Worm (Caenorhabditis elegans) whole organism, young adult: Measurements from ENCODE around the gene myo-3.

Source experiments
- B0019.2 ChIP-seq: fragments of 200-800 bp; sonication (Bioruptor generic); conservative IDR thresholded peaks from 2 replicates; pipeline ENCODE4 v1.3.6; 2022; ENCODE audit warnings: missing genetic modification reagents, missing genetic modification characterization, missing compliant biosample characterization
- D2030.7 ChIP-seq: fragments of 200-800 bp; sonication (Bioruptor generic); IDR thresholded peaks from 2 replicates; pipeline ENCODE4 v1.3.6; 2022; ENCODE audit warnings: missing genetic modification reagents, missing genetic modification characterization, missing compliant biosample characterization
- F22D6.2 ChIP-seq: sonication (generic microtip); optimal IDR thresholded peaks from 2 replicates; lab custom pipeline; 2016; ENCODE audit warnings: mild to moderate bottlenecking, missing genetic modification characterization, missing compliant biosample characterization
- F23B12.7 ChIP-seq: sonication (generic microtip); optimal IDR thresholded peaks from 2 replicates; lab custom pipeline; 2017; ENCODE audit warnings: missing genetic modification characterization, mild to moderate bottlenecking, missing compliant biosample characterization, antibody characterized with exemption, moderate library complexity; ENCODE audit not compliant: insufficient read depth
- F55B11.4 ChIP-seq: sonication (generic microtip); optimal IDR thresholded peaks from 2 replicates; lab custom pipeline; 2016; ENCODE audit warnings: missing compliant biosample characterization, missing genetic modification characterization, borderline replicate concordance; ENCODE audit not compliant: insufficient read depth
- Y56A3A.18 ChIP-seq: fragments of 200-800 bp; sonication (Bioruptor generic); IDR thresholded peaks from 2 replicates; pipeline ENCODE4 v1.3.6; 2022; ENCODE audit warnings: missing genetic modification reagents, missing genetic modification characterization, missing compliant biosample characterization
- Y79H2A.3 ChIP-seq: fragments of 200-800 bp; sonication (Bioruptor generic); conservative IDR thresholded peaks from 2 replicates; pipeline ENCODE4 v1.3.6; 2022; ENCODE audit warnings: missing genetic modification reagents, missing genetic modification characterization, missing compliant biosample characterization
- ZK185.1 ChIP-seq: sonication (generic microtip); optimal IDR thresholded peaks from 2 replicates; lab custom pipeline; 2016; ENCODE audit warnings: mild to moderate bottlenecking, missing genetic modification characterization, missing compliant biosample characterization; ENCODE audit not compliant: poor library complexity, severe bottlenecking
- akir-1 ChIP-seq: fragments of 200-800 bp; sonication (Bioruptor generic); optimal IDR thresholded peaks from 2 replicates; lab custom pipeline; 2018; ENCODE audit warnings: mild to moderate bottlenecking, missing genetic modification characterization, moderate library complexity, missing compliant biosample characterization
- atf-7 ChIP-seq: sonication (generic microtip); optimal IDR thresholded peaks from 2 replicates; lab custom pipeline; 2017; ENCODE audit warnings: mild to moderate bottlenecking, missing genetic modification characterization, missing compliant biosample characterization
- attf-3 ChIP-seq: fragments of 200-800 bp; sonication (Bioruptor generic); conservative IDR thresholded peaks from 2 replicates; pipeline ENCODE4 v1.3.6; 2022; ENCODE audit warnings: missing genetic modification reagents, missing genetic modification characterization, missing compliant biosample characterization
- ccch-3 ChIP-seq: fragments of 200-800 bp; sonication (Bioruptor generic); optimal IDR thresholded peaks from 2 replicates; lab custom pipeline; 2018; ENCODE audit warnings: mild to moderate bottlenecking, missing genetic modification characterization, missing compliant biosample characterization
- cebp-1 ChIP-seq, 2 experiments: fragments of 200-800 bp in 1 of 2; sonication (Bioruptor generic) in 1 of 2; sonication (generic microtip) in 1 of 2; IDR thresholded peaks in 1 of 2; optimal IDR thresholded peaks in 1 of 2; 2 replicates each; pipeline versions ENCODE4 v1.3.6 to Lab custom; 2017 to 2022; ENCODE audit warnings: missing compliant biosample characterization in 2 of 2, missing genetic modification characterization in 2 of 2, mild to moderate bottlenecking in 1 of 2, missing genetic modification reagents in 1 of 2, moderate library complexity in 1 of 2
- ceh-27 ChIP-seq: fragments of 200-800 bp; sonication (Bioruptor generic); optimal IDR thresholded peaks from 2 replicates; lab custom pipeline; 2018; ENCODE audit warnings: mild to moderate bottlenecking, missing genetic modification characterization, moderate library complexity, missing compliant biosample characterization
- efl-1 ChIP-seq: fragments of 150-350 bp; optimal IDR thresholded peaks from 2 replicates; lab custom pipeline; 2014; ENCODE audit warnings: missing biosample characterization, missing genetic modification reagents, missing genetic modification characterization
- egl-18 ChIP-seq: fragments of 200-800 bp; sonication (Bioruptor generic); IDR thresholded peaks from 2 replicates; pipeline ENCODE4 v1.3.6; 2022; ENCODE audit warnings: missing genetic modification reagents, missing genetic modification characterization, missing compliant biosample characterization
- egrh-3 ChIP-seq: fragments of 200-800 bp; sonication (Bioruptor generic); IDR thresholded peaks from 2 replicates; pipeline ENCODE4 v1.3.6; 2022; ENCODE audit warnings: missing genetic modification reagents, missing genetic modification characterization, missing compliant biosample characterization
- hmg-1.2 ChIP-seq: fragments of 200-800 bp; sonication (Bioruptor generic); IDR thresholded peaks from 2 replicates; pipeline ENCODE4 v1.3.6; 2022; ENCODE audit warnings: missing genetic modification reagents, missing genetic modification characterization, missing compliant biosample characterization
- hrde-1 ChIP-seq: sonication (generic microtip); optimal IDR thresholded peaks from 2 replicates; lab custom pipeline; 2016; ENCODE audit warnings: missing genetic modification characterization, mild to moderate bottlenecking, missing compliant biosample characterization, moderate library complexity, missing genotype, missing genetic modification reagents, borderline replicate concordance
- lag-1 ChIP-seq: fragments of 200-800 bp; sonication (Bioruptor generic); IDR thresholded peaks from 2 replicates; pipeline ENCODE4 v1.3.6; 2022; ENCODE audit warnings: missing genetic modification reagents, missing genetic modification characterization, missing compliant biosample characterization
- let-607 ChIP-seq, 2 experiments: fragments of 200-800 bp in 1 of 2; sonication (Bioruptor generic) in 1 of 2; sonication (generic microtip) in 1 of 2; optimal IDR thresholded peaks; 2 replicates each; lab custom pipeline; 2016 to 2018; ENCODE audit warnings: mild to moderate bottlenecking in 2 of 2, missing compliant biosample characterization in 2 of 2, missing genetic modification characterization in 2 of 2, moderate library complexity in 2 of 2, missing genotype in 1 of 2
- lin-35 ChIP-seq, 3 experiments: fragments of 150-350 bp in 2 of 3; sonication (generic microtip) in 1 of 3; optimal IDR thresholded peaks; 2 replicates each; lab custom pipeline; 2014 to 2018; ENCODE audit warnings: missing biosample characterization in 3 of 3, missing genetic modification characterization in 3 of 3, missing genetic modification reagents in 3 of 3
- lir-1 ChIP-seq: fragments of 200-800 bp; sonication (Bioruptor generic); conservative IDR thresholded peaks from 2 replicates; pipeline ENCODE4 v1.3.6; 2022; ENCODE audit warnings: missing genetic modification reagents, missing genetic modification characterization, missing compliant biosample characterization
- lsy-27 ChIP-seq: sonication (generic microtip); optimal IDR thresholded peaks from 2 replicates; lab custom pipeline; 2017; ENCODE audit warnings: missing genetic modification characterization, mild to moderate bottlenecking, missing compliant biosample characterization, antibody characterized with exemption, missing genotype, borderline replicate concordance; ENCODE audit not compliant: insufficient read depth
- madf-6 ChIP-seq: fragments of 200-800 bp; sonication (Bioruptor generic); IDR thresholded peaks from 2 replicates; pipeline ENCODE4 v1.3.6; 2022; ENCODE audit warnings: missing genetic modification reagents, missing genetic modification characterization, missing compliant biosample characterization
- mcd-1 ChIP-seq: fragments of 200-800 bp; sonication (Bioruptor generic); IDR thresholded peaks from 2 replicates; pipeline ENCODE4 v1.3.6; 2022; ENCODE audit warnings: missing genetic modification reagents, missing genetic modification characterization, missing compliant biosample characterization
- mxl-1 ChIP-seq: sonication (generic microtip); optimal IDR thresholded peaks from 2 replicates; lab custom pipeline; 2016; ENCODE audit warnings: missing genetic modification characterization, missing compliant biosample characterization
- nfya-1 ChIP-seq: sonication (generic microtip); optimal IDR thresholded peaks from 2 replicates; lab custom pipeline; 2017; ENCODE audit warnings: antibody characterized with exemption, missing compliant biosample characterization, missing genetic modification characterization, borderline replicate concordance; ENCODE audit not compliant: insufficient read depth
- nfya-2 ChIP-seq: fragments of 200-800 bp; sonication (Bioruptor generic); IDR thresholded peaks from 2 replicates; pipeline ENCODE4 v1.3.6; 2022; ENCODE audit warnings: missing genetic modification reagents, missing genetic modification characterization, missing compliant biosample characterization
- nhr-179 ChIP-seq: sonication (generic microtip); optimal IDR thresholded peaks from 2 replicates; lab custom pipeline; 2016; ENCODE audit warnings: mild to moderate bottlenecking, missing genetic modification characterization, missing compliant biosample characterization
- rpc-1 ChIP-seq, 2 experiments: fragments of 150-350 bp in 1 of 2; sonication (generic microtip) in 1 of 2; optimal IDR thresholded peaks; 2 replicates each; lab custom pipeline; 2014 to 2018; ENCODE audit warnings: missing biosample characterization in 1 of 2, missing genetic modification characterization in 1 of 2, missing genetic modification reagents in 1 of 2, missing genotype in 1 of 2
- sdz-38 ChIP-seq: sonication (generic microtip); optimal IDR thresholded peaks from 2 replicates; lab custom pipeline; 2016; ENCODE audit warnings: missing genotype, missing genetic modification characterization, missing compliant biosample characterization
- sea-2 ChIP-seq: fragments of 200-800 bp; sonication (Bioruptor generic); IDR thresholded peaks from 2 replicates; pipeline ENCODE4 v1.3.6; 2022; ENCODE audit warnings: missing genetic modification characterization, missing compliant biosample characterization
- snpc-4 ChIP-seq, 5 experiments: fragments of 150-350 bp in 1 of 5; sonication (generic microtip) in 4 of 5; optimal IDR thresholded peaks; 2 replicates each; lab custom pipeline; 2014 to 2018; ENCODE audit warnings: missing genetic modification characterization in 5 of 5, missing biosample characterization in 3 of 5, antibody characterized with exemption in 2 of 5, mild to moderate bottlenecking in 2 of 5, missing compliant biosample characterization in 2 of 5, missing genotype in 2 of 5, moderate library complexity in 2 of 5, missing genetic modification reagents in 1 of 5
- tbp1 ChIP-seq: fragments of 200-800 bp; sonication (Bioruptor generic); optimal IDR thresholded peaks from 2 replicates; lab custom pipeline; 2018; ENCODE audit warnings: mild to moderate bottlenecking, missing genetic modification characterization, missing compliant biosample characterization
- tbx-9 ChIP-seq: sonication (generic microtip); optimal IDR thresholded peaks from 2 replicates; lab custom pipeline; 2016; ENCODE audit warnings: borderline replicate concordance, missing genetic modification characterization, inconsistent platforms, missing compliant biosample characterization
- ztf-3 ChIP-seq: fragments of 200-800 bp; sonication (Bioruptor generic); optimal IDR thresholded peaks from 2 replicates; lab custom pipeline; 2018; ENCODE audit warnings: mild to moderate bottlenecking, missing genetic modification characterization, missing compliant biosample characterization
- ztf-6 ChIP-seq: fragments of 200-800 bp; sonication (Bioruptor generic); IDR thresholded peaks from 2 replicates; pipeline ENCODE4 v1.3.6; 2022; ENCODE audit warnings: missing genetic modification reagents, missing genetic modification characterization, missing compliant biosample characterization

myo-3 gene

ce11 chrV:12190943-12191569 is 43.1 kb downstream of the myo-3 start, which contains the start of gene dpy-30 (continued):
- TF ChIP-seq nfya-2 (GFP tag; lab: Robert Waterston, UW), result no peak
- no peak for TF ChIP-seq ZK185.1 (tag; lab: Kevin White, UChicago)
- TF ChIP-seq snpc-4 (GFP tag; optimal IDR thresholded peaks at IDR 0.05; lab: Kevin White, UChicago), result no peak
- TF ChIP-seq snpc-4 (tag; optimal IDR thresholded peaks at IDR 0.05; lab: Kevin White, UChicago), result peak in 2 of 4 experiments; percentile 3 to 46
- TF ChIP-seq lag-1, result no peak
- no peak for TF ChIP-seq cebp-1 (GFP tag; IDR thresholded peaks at IDR 0.05; lab: Robert Waterston, UW)
- peak; percentile 4 for TF ChIP-seq cebp-1 (tag; optimal IDR thresholded peaks at IDR 0.05; lab: Kevin White, UChicago)
- TF ChIP-seq F22D6.2 (tag; lab: Kevin White, UChicago), result no peak
- TF ChIP-seq hrde-1 (tag; lab: Kevin White, UChicago), result no peak
- TF ChIP-seq attf-3, result peak; percentile 67
- TF ChIP-seq sdz-38 (tag; lab: Kevin White, UChicago), result no peak
- TF ChIP-seq egrh-3 (GFP tag; lab: Robert Waterston, UW), result no peak
- TF ChIP-seq mcd-1 (GFP tag; lab: Robert Waterston, UW), result 0 out of 2 replicates have a peak, but pooled peaks have one; percentile 18
- TF ChIP-seq ccch-3 (GFP tag; lab: Kevin White, UChicago), result no peak
- TF ChIP-seq madf-6 (GFP tag; lab: Robert Waterston, UW), result peak; percentile 38; the same call in 1 of the 2 replicates
- no peak for TF ChIP-seq lsy-27 (tag; lab: Kevin White, UChicago)
- peak; percentile 12 for TF ChIP-seq efl-1 (GFP tag; lab: Kevin White, UChicago)
- peak; percentile 31; the same call in 1 of the 2 replicates for TF ChIP-seq D2030.7 (GFP tag; lab: Robert Waterston, UW)
- no peak for TF ChIP-seq B0019.2
- no peak for TF ChIP-seq akir-1 (GFP tag; lab: Kevin White, UChicago)
- no peak for TF ChIP-seq atf-7 (tag; lab: Kevin White, UChicago)
- TF ChIP-seq nfya-1 (tag; lab: Kevin White, UChicago), result no peak
- no peak for TF ChIP-seq F23B12.7 (tag; lab: Kevin White, UChicago)
- no peak for TF ChIP-seq ztf-6
- TF ChIP-seq ztf-3 (GFP tag; lab: Kevin White, UChicago), result no peak

- TF ChIP-seq lir-1 (GFP tag; lab: Robert Waterston, UW) (no peak), tbx-9 (tag; lab: Kevin White, UChicago) (no peak), Y56A3A.18 (GFP tag; lab: Robert Waterston, UW) (no peak), let-607 (tag; optimal IDR thresholded peaks at IDR 0.05; lab: Kevin White, UChicago) (no peak), egl-18 (GFP tag; lab: Robert Waterston, UW) (no peak), ceh-27 (GFP tag; lab: Kevin White, UChicago) (no peak), lin-35 (GFP tag; optimal IDR thresholded peaks at IDR 0.05; lab: Kevin White, UChicago) (no peak), nhr-179 (tag; lab: Kevin White, UChicago) (no peak), sdz-38 (tag; lab: Kevin White, UChicago) (no peak), tbp1 (GFP tag; lab: Kevin White, UChicago) (no peak), F55B11.4 (no peak), Y79H2A.3 (GFP tag; lab: Robert Waterston, UW) (no peak), hmg-1.2 (GFP tag; lab: Robert Waterston, UW) (no peak), sea-2 (GFP tag; lab: Robert Waterston, UW) (no peak), rpc-1 (optimal IDR thresholded peaks at IDR 0.05; lab: Kevin White, UChicago) (no peak), rpc-1 (tag; optimal IDR thresholded peaks at IDR 0.05; lab: Kevin White, UChicago) (no peak), lag-1 (no peak), mxl-1 (tag; lab: Kevin White, UChicago) (no peak)
Observed at ce11 chrV:12188830-12189229, 45.3 kb downstream of the myo-3 start.
